Fruit fly (Drosophila melanogaster): Measurements from ENCODE around the gene UbcE2M.

Gene UbcE2M

DNA sequence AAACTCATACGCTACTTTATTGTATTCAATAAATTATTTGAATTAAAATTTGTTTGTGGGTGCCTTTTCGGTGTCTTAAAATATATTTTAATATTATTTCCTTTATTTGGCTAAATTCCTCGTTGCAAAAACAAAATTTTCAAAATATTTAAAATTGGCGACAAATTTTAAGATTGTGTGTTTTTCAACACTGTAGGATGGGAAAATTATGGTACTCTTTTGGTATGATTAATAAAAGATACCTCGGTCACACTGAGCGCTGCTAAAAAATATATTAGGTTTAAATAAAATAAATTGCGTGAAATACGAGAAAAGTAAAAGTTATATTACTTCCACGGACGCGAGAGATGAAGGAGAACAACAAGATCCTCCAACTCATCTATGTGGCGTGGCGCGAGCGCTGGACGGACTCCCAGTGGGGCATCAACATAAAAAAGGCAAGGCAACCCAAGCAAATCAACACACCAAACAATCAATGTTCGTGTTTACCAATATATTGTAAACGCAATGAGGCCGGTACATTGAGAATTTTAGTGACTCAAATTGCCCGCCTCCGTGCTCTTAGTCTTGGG, 6.7 kb downstream of the UbcE2M start, which contains the start of gene MED24:
TSS of gene MED24 (plus strand) at position 229 of the 572 bp plus-strand sequence.
- TF ChIP-seq CG12605 (GFP tag; IDR thresholded peaks at IDR 0.05) (no peak), Snoo (tag; optimal IDR thresholded peaks at IDR 0.05) (no peak), CG9948 (tag; optimal IDR thresholded peaks at IDR 0.05) (no peak), CG14655 (GFP tag; optimal IDR thresholded peaks at IDR 0.05) (no peak)

DNA sequence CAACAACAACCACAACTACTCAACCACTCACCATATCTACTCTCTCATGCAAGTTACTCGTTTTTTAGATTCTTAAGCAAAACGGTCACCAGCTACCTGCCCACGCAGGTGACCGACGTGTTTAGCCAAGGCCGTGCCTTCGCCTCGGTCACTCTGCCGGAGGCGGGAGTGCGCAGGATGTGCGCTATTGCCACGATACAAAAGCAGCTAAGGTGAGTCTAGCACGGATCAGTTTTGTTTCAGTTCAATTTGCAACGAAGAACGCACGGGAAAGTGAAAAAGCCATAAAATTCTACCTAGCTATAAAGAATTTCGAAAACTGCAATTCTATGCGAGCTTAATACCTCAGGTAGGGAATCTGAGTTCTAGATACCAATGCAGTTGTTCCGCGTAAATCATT, 8.6 kb downstream of the UbcE2M start:
- no peak for TF ChIP-seq rn (GFP tag; IDR thresholded peaks at IDR 0.05)
- no peak for TF ChIP-seq gl (tag; optimal IDR thresholded peaks at IDR 0.05)
- no peak for TF ChIP-seq CG13204 (GFP tag; optimal IDR thresholded peaks at IDR 0.05)
- TF ChIP-seq CG8159 (tag; optimal IDR thresholded peaks at IDR 0.05), result no peak
- TF ChIP-seq EcR (GFP tag; optimal IDR thresholded peaks at IDR 0.05), result no peak
- TF ChIP-seq CG34367 (tag; optimal IDR thresholded peaks at IDR 0.05), result no peak
- TF ChIP-seq Snoo (tag; optimal IDR thresholded peaks at IDR 0.05), result no peak
- no peak for TF ChIP-seq Pif1A (GFP tag; optimal IDR thresholded peaks at IDR 0.05)
- no peak for TF ChIP-seq CG32121 (GFP tag; IDR thresholded peaks at IDR 0.05)
- no peak for TF ChIP-seq CG14655 (GFP tag; optimal IDR thresholded peaks at IDR 0.05)
- TF ChIP-seq fd96Ca (GFP tag; IDR thresholded peaks at IDR 0.05), result no peak
- no peak for TF ChIP-seq D1 (tag; optimal IDR thresholded peaks at IDR 0.05)

DNA sequence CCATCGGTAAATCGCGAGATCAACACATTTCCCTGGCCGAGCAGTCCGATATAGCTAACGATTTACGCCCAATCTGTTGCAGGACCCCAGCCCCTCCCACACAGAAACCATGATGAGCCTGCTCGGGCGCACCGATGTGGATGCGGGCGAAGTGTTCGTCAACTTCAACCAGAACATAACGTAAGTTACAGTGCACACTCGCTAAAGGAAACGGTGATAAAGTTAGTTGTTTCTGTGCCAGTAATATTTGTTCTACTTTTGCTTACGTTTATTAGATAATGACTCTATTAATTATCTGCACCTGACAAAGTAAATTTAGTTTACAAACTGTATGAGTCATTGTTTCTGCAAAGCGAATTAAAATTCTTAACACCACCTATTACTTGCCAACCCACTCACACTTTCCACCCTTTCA, 10.4 kb downstream of the UbcE2M start:
- TF ChIP-seq CG14655 (GFP tag; optimal IDR thresholded peaks at IDR 0.05) (no peak), EcR (GFP tag; optimal IDR thresholded peaks at IDR 0.05) (no peak), gl (tag; optimal IDR thresholded peaks at IDR 0.05) (no peak), CG8301 (tag; optimal IDR thresholded peaks at IDR 0.05) (no peak), CG17806 (tag; optimal IDR thresholded peaks at IDR 0.05) (no peak), Pif1A (GFP tag; optimal IDR thresholded peaks at IDR 0.05) (no peak), CG32121 (GFP tag; IDR thresholded peaks at IDR 0.05) (0 out of 2 replicates have a peak, but pooled peaks have one; percentile 30), Ets98B (GFP tag; IDR thresholded peaks at IDR 0.05) (peak; percentile 16; the same call in 1 of the 2 replicates), CG8159 (tag; optimal IDR thresholded peaks at IDR 0.05) (no peak), CG15710 (tag; optimal IDR thresholded peaks at IDR 0.05) (no peak)

dm6 chr3L:8186627-8187396, 11.0 kb downstream of the UbcE2M start, which contains the start of the genes ERR and Atg18a:
ERR (minus strand) TSS chr3L:8186671.
Atg18a (plus strand) TSS chr3L:8186857.
- TF ChIP-seq CG34367 (tag; optimal IDR thresholded peaks at IDR 0.05), result peak; percentile 69
- peak; percentile 19 for TF ChIP-seq gl (tag; optimal IDR thresholded peaks at IDR 0.05)
- no peak for TF ChIP-seq CG13204 (GFP tag; optimal IDR thresholded peaks at IDR 0.05)
- TF ChIP-seq CG9948 (tag; optimal IDR thresholded peaks at IDR 0.05), result peak; percentile 73
- no peak for TF ChIP-seq CG14655 (GFP tag; optimal IDR thresholded peaks at IDR 0.05)
- peak; percentile 73 for TF ChIP-seq CG17806 (tag; optimal IDR thresholded peaks at IDR 0.05)
- TF ChIP-seq CG32121 (GFP tag; IDR thresholded peaks at IDR 0.05), result peak; percentile 89
- TF ChIP-seq rn (GFP tag; IDR thresholded peaks at IDR 0.05), result peak; percentile 84
- peak; percentile 78 for TF ChIP-seq Snoo (tag; optimal IDR thresholded peaks at IDR 0.05)
- TF ChIP-seq CG8159 (tag; optimal IDR thresholded peaks at IDR 0.05), result peak; percentile 82
- TF ChIP-seq CG8301 (tag; optimal IDR thresholded peaks at IDR 0.05), result peak; percentile 74
- TF ChIP-seq Pif1A (GFP tag; optimal IDR thresholded peaks at IDR 0.05), result no peak
- TF ChIP-seq CG4496 (GFP tag; IDR thresholded peaks at IDR 0.05), result peak; percentile 92
- TF ChIP-seq fd96Ca (GFP tag; IDR thresholded peaks at IDR 0.05), result peak; percentile 81
- no peak for TF ChIP-seq D1 (tag; optimal IDR thresholded peaks at IDR 0.05)
- peak; percentile 73 for TF ChIP-seq Pif1B (GFP tag; optimal IDR thresholded peaks at IDR 0.05)
- peak; percentile 50; the same call in 1 of the 2 replicates for TF ChIP-seq CG12605 (GFP tag; IDR thresholded peaks at IDR 0.05)
- TF ChIP-seq Ets98B (GFP tag; IDR thresholded peaks at IDR 0.05), result peak; percentile 82
- TF ChIP-seq EcR (GFP tag; optimal IDR thresholded peaks at IDR 0.05), result no peak
- TF ChIP-seq CG10348 (GFP tag; IDR thresholded peaks at IDR 0.05), result peak; percentile 77
- peak; percentile 87 for TF ChIP-seq CG15710 (tag; optimal IDR thresholded peaks at IDR 0.05)

DNA sequence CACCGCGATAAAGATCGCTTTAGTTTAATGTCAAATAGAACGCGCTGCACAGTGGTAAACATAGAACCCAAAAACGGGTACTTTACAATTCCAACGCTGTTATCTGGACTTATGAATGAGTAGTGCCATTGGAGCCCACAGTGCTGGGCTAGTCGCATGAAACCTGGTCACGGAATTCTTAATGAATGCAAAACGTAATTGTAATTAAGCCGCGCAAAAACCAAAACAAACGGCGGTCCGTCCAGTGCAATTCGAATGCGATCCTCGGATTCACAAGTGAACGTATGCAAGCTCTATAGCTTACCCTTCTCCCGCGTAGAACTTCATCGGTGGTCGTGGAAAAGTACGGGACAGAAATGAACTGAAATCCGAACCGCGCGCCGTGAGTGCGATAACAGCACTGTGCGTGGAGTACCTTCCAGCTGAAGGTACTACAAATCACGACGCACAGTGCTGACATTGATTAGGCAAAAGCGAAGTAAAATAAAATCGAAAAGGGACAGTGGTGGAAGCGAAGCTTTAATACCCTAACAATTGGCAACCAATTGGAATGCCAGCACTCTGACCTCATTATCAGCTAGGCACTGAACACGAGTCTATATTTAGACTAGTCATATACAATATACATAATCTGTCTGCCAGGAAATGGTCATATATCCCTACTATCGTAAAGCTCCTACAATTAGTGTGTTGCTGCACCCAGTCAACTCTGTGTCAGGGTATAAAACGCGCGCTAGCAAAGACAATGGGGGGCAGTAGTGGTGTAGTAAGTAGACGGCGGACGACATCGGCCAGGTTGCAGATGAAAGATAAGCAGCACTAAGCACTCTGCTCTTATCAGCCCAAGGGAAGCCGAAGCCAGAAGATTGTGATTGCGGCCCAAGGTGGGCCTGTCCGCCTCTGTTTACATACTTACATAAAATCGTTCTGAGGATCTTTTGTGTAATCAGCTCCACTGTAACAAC, 12.2 kb downstream of the UbcE2M start:
- TF ChIP-seq CG12605 (GFP tag; IDR thresholded peaks at IDR 0.05), result no peak
- no peak for TF ChIP-seq CG10348 (GFP tag; IDR thresholded peaks at IDR 0.05)
- TF ChIP-seq CG15710 (tag; optimal IDR thresholded peaks at IDR 0.05), result peak; percentile 57
- TF ChIP-seq Pif1A (GFP tag; optimal IDR thresholded peaks at IDR 0.05), result no peak
- TF ChIP-seq Snoo (tag; optimal IDR thresholded peaks at IDR 0.05), result peak; percentile 42
- peak; percentile 42; the same call in 1 of the 2 replicates for TF ChIP-seq CG32121 (GFP tag; IDR thresholded peaks at IDR 0.05)
- TF ChIP-seq CG8301 (tag; optimal IDR thresholded peaks at IDR 0.05), result peak; percentile 59
- no peak for TF ChIP-seq gl (tag; optimal IDR thresholded peaks at IDR 0.05)
- TF ChIP-seq D1 (tag; optimal IDR thresholded peaks at IDR 0.05), result no peak
- peak; percentile 48 for TF ChIP-seq CG9948 (tag; optimal IDR thresholded peaks at IDR 0.05)
- peak; percentile 66; the same call in 2 of the 3 replicates for TF ChIP-seq CG4496 (GFP tag; IDR thresholded peaks at IDR 0.05)
- TF ChIP-seq EcR (GFP tag; optimal IDR thresholded peaks at IDR 0.05), result peak; percentile 25
- peak; percentile 33 for TF ChIP-seq CG17806 (tag; optimal IDR thresholded peaks at IDR 0.05)
- no peak for TF ChIP-seq CG13204 (GFP tag; optimal IDR thresholded peaks at IDR 0.05)
- no peak for TF ChIP-seq rn (GFP tag; IDR thresholded peaks at IDR 0.05)
- peak; percentile 53 for TF ChIP-seq Ets98B (GFP tag; IDR thresholded peaks at IDR 0.05)
- TF ChIP-seq fd96Ca (GFP tag; IDR thresholded peaks at IDR 0.05), result peak; percentile 72
- TF ChIP-seq CG14655 (GFP tag; optimal IDR thresholded peaks at IDR 0.05), result no peak
- TF ChIP-seq Pif1B (GFP tag; optimal IDR thresholded peaks at IDR 0.05), result peak; percentile 65
- TF ChIP-seq CG8159 (tag; optimal IDR thresholded peaks at IDR 0.05), result peak; percentile 74
- peak; percentile 36 for TF ChIP-seq CG34367 (tag; optimal IDR thresholded peaks at IDR 0.05)

All from whole organism, pupa.